Worm (Caenorhabditis elegans) whole organism, L2 larva: Measurements from ENCODE around the gene asp-9.

Experiments used
- C34F6.9 ChIP-seq: fragments of 150-350 bp; optimal IDR thresholded peaks from 2 replicates; lab custom pipeline; 2014; ENCODE audit warnings: missing biosample characterization, missing genetic modification characterization
- F13H6.1 ChIP-seq: sonication (generic microtip); optimal IDR thresholded peaks from 2 replicates; lab custom pipeline; 2016; ENCODE audit warnings: missing genetic modification characterization, missing compliant biosample characterization
- R02D3.7 ChIP-seq: fragments of 150-350 bp; optimal IDR thresholded peaks from 2 replicates; lab custom pipeline; 2014; ENCODE audit warnings: missing biosample characterization, missing genetic modification characterization
- Y55F3AM.14 ChIP-seq: fragments of 200-800 bp; sonication (Bioruptor generic); optimal IDR thresholded peaks from 2 replicates; lab custom pipeline; 2018; ENCODE audit warnings: mild to moderate bottlenecking, missing genetic modification characterization, missing compliant biosample characterization
- ZK546.5 ChIP-seq: sonication (generic microtip); optimal IDR thresholded peaks from 2 replicates; lab custom pipeline; 2017; ENCODE audit warnings: missing biosample characterization, missing genetic modification characterization
- alr-1 ChIP-seq: fragments of 150-350 bp; optimal IDR thresholded peaks from 2 replicates; lab custom pipeline; 2014; ENCODE audit warnings: missing biosample characterization, missing genetic modification characterization
- aly-2 ChIP-seq: fragments of 150-350 bp; optimal IDR thresholded peaks from 2 replicates; lab custom pipeline; 2014; ENCODE audit warnings: missing biosample characterization, missing genetic modification characterization
- ama-1 ChIP-seq: fragments of 150-350 bp; optimal IDR thresholded peaks from 2 replicates; lab custom pipeline; 2018; ENCODE audit warnings: inconsistent platforms
- blmp-1 ChIP-seq: sonication (generic microtip); optimal IDR thresholded peaks from 2 replicates; lab custom pipeline; 2017; ENCODE audit warnings: missing genetic modification characterization, mild to moderate bottlenecking, missing compliant biosample characterization, antibody characterized with exemption, moderate library complexity; ENCODE audit not compliant: insufficient read depth
- ceh-16 ChIP-seq: fragments of 150-350 bp; optimal IDR thresholded peaks from 2 replicates; lab custom pipeline; 2014; ENCODE audit warnings: missing biosample characterization, missing genetic modification characterization
- ceh-82 ChIP-seq: fragments of 150-350 bp; optimal IDR thresholded peaks from 2 replicates; lab custom pipeline; 2014; ENCODE audit warnings: missing biosample characterization, missing genetic modification characterization
- crh-2 ChIP-seq: sonication (generic microtip); optimal IDR thresholded peaks from 2 replicates; lab custom pipeline; 2017; ENCODE audit warnings: missing biosample characterization, missing genetic modification characterization
- dmd-4 ChIP-seq: sonication (generic microtip); optimal IDR thresholded peaks from 2 replicates; lab custom pipeline; 2017; ENCODE audit warnings: missing biosample characterization, missing genetic modification characterization
- egl-27 ChIP-seq: sonication (generic microtip); optimal IDR thresholded peaks from 3 replicates; lab custom pipeline; 2017; ENCODE audit warnings: missing biosample characterization, missing genetic modification reagents, missing genetic modification characterization
- elt-1 ChIP-seq: fragments of 150-350 bp; optimal IDR thresholded peaks from 2 replicates; lab custom pipeline; 2014; ENCODE audit warnings: missing biosample characterization, missing genetic modification characterization
- elt-3 ChIP-seq: sonication (generic microtip); optimal IDR thresholded peaks from 2 replicates; lab custom pipeline; 2017; ENCODE audit warnings: missing biosample characterization, missing genetic modification characterization
- fos-1 ChIP-seq: fragments of 150-350 bp; optimal IDR thresholded peaks from 2 replicates; lab custom pipeline; 2014; ENCODE audit warnings: missing biosample characterization, missing genetic modification characterization
- gmeb-1 ChIP-seq: fragments of 150-350 bp; optimal IDR thresholded peaks from 2 replicates; lab custom pipeline; 2014; ENCODE audit warnings: missing biosample characterization, missing genetic modification characterization
- lin-11 ChIP-seq: fragments of 150-350 bp; sonication (generic microtip); optimal IDR thresholded peaks from 2 replicates; lab custom pipeline; 2014; ENCODE audit warnings: missing biosample characterization, missing genetic modification characterization, inconsistent platforms, mixed read lengths
- lin-13 ChIP-seq: fragments of 150-350 bp; optimal IDR thresholded peaks from 2 replicates; lab custom pipeline; 2014; ENCODE audit warnings: missing biosample characterization, missing genetic modification reagents, missing genetic modification characterization
- lin-39 ChIP-seq: fragments of 150-350 bp; optimal IDR thresholded peaks from 2 replicates; lab custom pipeline; 2014; ENCODE audit warnings: missing biosample characterization, missing genetic modification reagents, missing genetic modification characterization
- lsy-2 ChIP-seq, 2 experiments: fragments of 150-350 bp in 1 of 2; sonication (generic microtip) in 1 of 2; optimal IDR thresholded peaks; 2 replicates each; lab custom pipeline; 2014 to 2017; ENCODE audit warnings: missing biosample characterization in 2 of 2, missing genetic modification characterization in 2 of 2
- mab-5 ChIP-seq: fragments of 150-350 bp; optimal IDR thresholded peaks from 2 replicates; lab custom pipeline; 2014; ENCODE audit warnings: missing biosample characterization, missing genetic modification characterization
- mbf-1 ChIP-seq: sonication (generic microtip); optimal IDR thresholded peaks from 2 replicates; lab custom pipeline; 2017; ENCODE audit warnings: missing biosample characterization, missing genetic modification characterization
- mdl-1 ChIP-seq, 2 experiments: fragments of 150-350 bp in 1 of 2; sonication (generic microtip) in 1 of 2; optimal IDR thresholded peaks; 2 replicates each; lab custom pipeline; 2017; ENCODE audit warnings: missing biosample characterization in 2 of 2, missing genetic modification characterization in 2 of 2
- nhr-10 ChIP-seq: sonication (generic microtip); optimal IDR thresholded peaks from 2 replicates; lab custom pipeline; 2017; ENCODE audit warnings: missing biosample characterization, missing genetic modification characterization
- nhr-11 ChIP-seq: fragments of 150-350 bp; optimal IDR thresholded peaks from 2 replicates; lab custom pipeline; 2014; ENCODE audit warnings: missing biosample characterization, missing genetic modification characterization
- nhr-12 ChIP-seq: fragments of 150-350 bp; optimal IDR thresholded peaks from 2 replicates; lab custom pipeline; 2014; ENCODE audit warnings: missing biosample characterization, missing genetic modification characterization
- nhr-129 ChIP-seq: fragments of 150-350 bp; optimal IDR thresholded peaks from 2 replicates; lab custom pipeline; 2014; ENCODE audit warnings: missing biosample characterization, missing genetic modification characterization
- nhr-21 ChIP-seq: fragments of 150-350 bp; optimal IDR thresholded peaks from 2 replicates; lab custom pipeline; 2014; ENCODE audit warnings: missing biosample characterization, missing genetic modification characterization
- nhr-23 ChIP-seq: fragments of 150-350 bp; optimal IDR thresholded peaks from 2 replicates; lab custom pipeline; 2014; ENCODE audit warnings: missing biosample characterization, missing genetic modification reagents, missing genetic modification characterization
- nhr-237 ChIP-seq: fragments of 150-350 bp; optimal IDR thresholded peaks from 2 replicates; lab custom pipeline; 2014; ENCODE audit warnings: missing biosample characterization, missing genetic modification characterization
- nhr-25 ChIP-seq: fragments of 150-350 bp; sonication (generic microtip); optimal IDR thresholded peaks from 3 replicates; lab custom pipeline; 2014; ENCODE audit warnings: missing biosample characterization, missing genetic modification characterization
- nhr-6 ChIP-seq: fragments of 150-350 bp; optimal IDR thresholded peaks from 2 replicates; lab custom pipeline; 2014; ENCODE audit warnings: missing biosample characterization, missing genetic modification characterization
- nhr-77 ChIP-seq: fragments of 150-350 bp; optimal IDR thresholded peaks from 2 replicates; lab custom pipeline; 2014; ENCODE audit warnings: missing biosample characterization, missing genetic modification characterization
- peb-1 ChIP-seq: fragments of 150-350 bp; optimal IDR thresholded peaks from 2 replicates; lab custom pipeline; 2014; ENCODE audit warnings: missing biosample characterization, missing genetic modification characterization
- sem-4 ChIP-seq: fragments of 150-350 bp; optimal IDR thresholded peaks from 2 replicates; lab custom pipeline; 2014; ENCODE audit warnings: missing biosample characterization, missing genetic modification reagents, missing genetic modification characterization
- skn-1 ChIP-seq: sonication (generic microtip); optimal IDR thresholded peaks from 2 replicates; lab custom pipeline; 2017; ENCODE audit warnings: missing biosample characterization, missing genetic modification characterization
- sma-3 ChIP-seq: sonication (generic microtip); optimal IDR thresholded peaks from 2 replicates; lab custom pipeline; 2016; ENCODE audit warnings: missing genetic modification reagents, missing genetic modification characterization, missing compliant biosample characterization
- sma-9 ChIP-seq, 2 experiments: fragments of 150-350 bp in 1 of 2; sonication (generic microtip) in 1 of 2; optimal IDR thresholded peaks; 2 replicates each; lab custom pipeline; 2014 to 2016; ENCODE audit warnings: missing genetic modification characterization in 2 of 2, mild to moderate bottlenecking in 1 of 2, missing biosample characterization in 1 of 2, missing compliant biosample characterization in 1 of 2, missing genetic modification reagents in 1 of 2, moderate library complexity in 1 of 2
- snpc-4 ChIP-seq: fragments of 150-350 bp; optimal IDR thresholded peaks from 2 replicates; lab custom pipeline; 2014; ENCODE audit warnings: missing biosample characterization, missing genetic modification characterization
- unc-39 ChIP-seq: fragments of 150-350 bp; optimal IDR thresholded peaks from 2 replicates; lab custom pipeline; 2014; ENCODE audit warnings: missing biosample characterization, missing genetic modification characterization
- unc-55 ChIP-seq: fragments of 150-350 bp; sonication (generic microtip); optimal IDR thresholded peaks from 3 replicates; lab custom pipeline; 2014; ENCODE audit warnings: missing biosample characterization, missing genetic modification reagents, missing genetic modification characterization
- unc-62 ChIP-seq: fragments of 150-350 bp; optimal IDR thresholded peaks from 2 replicates; lab custom pipeline; 2014; ENCODE audit warnings: missing biosample characterization, missing genetic modification reagents, missing genetic modification characterization
- zag-1 ChIP-seq: fragments of 150-350 bp; optimal IDR thresholded peaks from 2 replicates; lab custom pipeline; 2014; ENCODE audit warnings: missing biosample characterization, missing genetic modification characterization
- ztf-1 ChIP-seq: fragments of 200-800 bp; sonication (Bioruptor generic); conservative IDR thresholded peaks from 2 replicates; pipeline ENCODE4 v1.3.6; 2022; ENCODE audit warnings: missing genetic modification characterization, missing compliant biosample characterization
- ztf-11 ChIP-seq: sonication (generic microtip); optimal IDR thresholded peaks from 2 replicates; lab custom pipeline; 2017; ENCODE audit warnings: missing biosample characterization, missing genetic modification characterization
- ztf-4 ChIP-seq: fragments of 150-350 bp; optimal IDR thresholded peaks from 2 replicates; lab custom pipeline; 2014; ENCODE audit warnings: missing biosample characterization, missing genetic modification characterization

Gene asp-9

DNA sequence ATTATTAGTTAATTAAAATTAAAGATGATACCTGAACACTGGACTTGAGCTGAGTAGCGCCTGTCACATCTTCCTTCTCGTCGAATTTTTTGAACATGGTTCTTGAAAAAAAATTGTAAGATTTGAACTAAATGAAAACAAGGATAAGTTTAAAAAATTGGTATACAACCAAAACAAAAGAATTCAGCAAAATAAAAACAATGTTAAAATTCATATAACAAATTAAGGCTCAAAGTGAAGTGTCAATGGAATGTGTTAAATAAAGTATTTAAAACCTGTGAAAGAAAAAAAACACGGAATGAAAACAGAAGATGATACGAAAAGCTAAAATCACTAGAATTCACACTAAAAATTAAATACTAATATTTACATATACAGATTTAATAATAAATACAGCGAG lies 30.4 kb upstream of the asp-9 start, which contains the start of gene C11D2.7:
Gene C11D2.7, minus strand, starts transcription at position 101 of the 400 bp plus-strand sequence.
- TF ChIP-seq lin-11: no peak
- TF ChIP-seq C34F6.9 (tag; lab: Kevin White, UChicago): no peak
- TF ChIP-seq nhr-25 (tag; lab: Kevin White, UChicago): no peak
- no peak for TF ChIP-seq ztf-4 (tag; lab: Kevin White, UChicago)
- no peak for TF ChIP-seq ztf-1
- TF ChIP-seq alr-1: no peak
- no peak for TF ChIP-seq nhr-6
- TF ChIP-seq elt-3 (tag; lab: Kevin White, UChicago): no peak
- TF ChIP-seq blmp-1 (tag; lab: Kevin White, UChicago): no peak
- no peak for TF ChIP-seq nhr-21 (tag; lab: Kevin White, UChicago)
- TF ChIP-seq crh-2: no peak
- TF ChIP-seq lin-39 (tag; lab: Kevin White, UChicago): no peak
- no peak for TF ChIP-seq sma-3
- TF ChIP-seq dmd-4 (tag; lab: Kevin White, UChicago): no peak
- TF ChIP-seq snpc-4 (tag; lab: Kevin White, UChicago): no peak

DNA sequence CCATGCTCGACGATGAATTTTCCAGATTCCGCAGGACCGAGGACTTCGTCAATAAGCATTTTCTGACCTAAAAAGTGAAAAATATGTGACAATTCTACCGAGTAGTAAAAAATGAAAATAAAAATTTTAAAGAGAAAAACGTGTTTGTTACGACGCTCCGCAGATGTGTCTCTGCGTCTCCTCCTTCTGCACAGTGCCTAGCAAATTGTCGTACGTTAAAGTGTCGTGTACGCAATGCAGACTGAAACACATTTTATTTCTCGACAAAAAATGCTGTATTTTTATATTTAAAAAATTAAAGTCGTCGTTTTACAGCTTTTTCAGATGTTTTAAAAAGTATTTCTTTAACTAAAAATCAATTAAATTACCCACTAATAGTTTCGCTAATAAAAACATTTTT lies 28.9 kb upstream of the asp-9 start, which contains the start of gene C11D2.4:
Gene C11D2.4, minus strand, starts transcription at position 128 of the 400 bp plus-strand sequence.
- TF ChIP-seq fos-1 (tag; lab: Kevin White, UChicago) (no peak), ama-1 (no peak), egl-27 (no peak), ceh-16 (tag; lab: Kevin White, UChicago) (no peak), nhr-23 (no peak), blmp-1 (tag; lab: Kevin White, UChicago) (no peak), dmd-4 (tag; lab: Kevin White, UChicago) (no peak), sma-3 (peak; percentile 46), alr-1 (no peak), nhr-12 (tag; lab: Kevin White, UChicago) (no peak), nhr-25 (tag; lab: Kevin White, UChicago) (no peak), lin-39 (tag; lab: Kevin White, UChicago) (no peak), nhr-77 (no peak), nhr-10 (tag; lab: Kevin White, UChicago) (no peak), unc-62 (GFP tag; lab: Kevin White, UChicago) (no peak), unc-55 (GFP tag; lab: Kevin White, UChicago) (peak; percentile 59), skn-1 (no peak), sem-4 (tag; lab: Kevin White, UChicago) (no peak), lsy-2 (tag; optimal IDR thresholded peaks at IDR 0.05; lab: Kevin White, UChicago) (peak; percentile 13 to 72), ZK546.5 (no peak), nhr-21 (tag; lab: Kevin White, UChicago) (no peak), elt-3 (tag; lab: Kevin White, UChicago) (no peak), R02D3.7 (tag; lab: Kevin White, UChicago) (no peak), peb-1 (no peak), unc-39 (tag; lab: Kevin White, UChicago) (no peak), ceh-82 (tag; lab: Kevin White, UChicago) (no peak), mab-5 (tag; lab: Kevin White, UChicago) (no peak), mdl-1 (tag; optimal IDR thresholded peaks at IDR 0.05; lab: Kevin White, UChicago) (no peak), nhr-11 (tag; lab: Kevin White, UChicago) (no peak), ztf-4 (tag; lab: Kevin White, UChicago) (peak; percentile 24), elt-1 (tag; lab: Kevin White, UChicago) (no peak), Y55F3AM.14 (no peak), nhr-6 (no peak), ztf-1 (no peak), aly-2 (tag; lab: Kevin White, UChicago) (no peak), sma-9 (GFP tag; optimal IDR thresholded peaks at IDR 0.05; lab: Kevin White, UChicago) (peak; percentile 26), sma-9 (tag; optimal IDR thresholded peaks at IDR 0.05; lab: Kevin White, UChicago) (no peak), F13H6.1 (tag; lab: Kevin White, UChicago) (peak; percentile 2), C34F6.9 (tag; lab: Kevin White, UChicago) (peak; percentile 66), zag-1 (tag; lab: Kevin White, UChicago) (no peak), ztf-11 (tag; lab: Kevin White, UChicago) (no peak), mbf-1 (no peak), crh-2 (peak; percentile 44), lin-13 (GFP tag; lab: Kevin White, UChicago) (peak; percentile 50), snpc-4 (tag; lab: Kevin White, UChicago) (no peak), gmeb-1 (tag; lab: Kevin White, UChicago) (peak; percentile 67), nhr-237 (tag; lab: Kevin White, UChicago) (no peak), lin-11 (no peak), nhr-129 (tag; lab: Kevin White, UChicago) (no peak)
